Fruit fly (Drosophila melanogaster): Measurements from ENCODE around the gene Cyp12a5.

Gene Cyp12a5

dm6 chr3R:19132146-19132833, at the start of gene Cyp12a5:
TSS of gene Cyp12a5 (plus strand) at chr3R:19132648.
- TF ChIP-seq fru (GFP tag; optimal IDR thresholded peaks at IDR 0.05), result peak; percentile 24
- peak in 1 of 2 experiments; percentile 12 for TF ChIP-seq foxo (GFP tag; optimal IDR thresholded peaks at IDR 0.05)
- TF ChIP-seq GATAd (GFP tag; optimal IDR thresholded peaks at IDR 0.05), result no peak
- TF ChIP-seq N (GFP tag; optimal IDR thresholded peaks at IDR 0.05), result no peak
- peak; percentile 41 for TF ChIP-seq OdsH (GFP tag; optimal IDR thresholded peaks at IDR 0.05)
- TF ChIP-seq br (GFP tag; optimal IDR thresholded peaks at IDR 0.05), result no peak
- peak; percentile 29 for TF ChIP-seq h (GFP tag; optimal IDR thresholded peaks at IDR 0.05)

dm6 chr3R:19088962-19089597, 43.4 kb upstream of the Cyp12a5 start:
- no peak for TF ChIP-seq CG9705 (GFP tag; optimal IDR thresholded peaks at IDR 0.05)
- TF ChIP-seq usp (GFP tag; optimal IDR thresholded peaks at IDR 0.05), result no peak
- no peak for TF ChIP-seq Jra (GFP tag; optimal IDR thresholded peaks at IDR 0.05)
- TF ChIP-seq foxo (GFP tag; optimal IDR thresholded peaks at IDR 0.05), result no peak
- TF ChIP-seq rgr (GFP tag; optimal IDR thresholded peaks at IDR 0.05), result no peak
- no peak for TF ChIP-seq lola (GFP tag; optimal IDR thresholded peaks at IDR 0.05)
- TF ChIP-seq Vsx2 (GFP tag; optimal IDR thresholded peaks at IDR 0.05; ENCODE audit: partially characterized antibody), result no peak
- TF ChIP-seq br (GFP tag; optimal IDR thresholded peaks at IDR 0.05), result no peak
- TF ChIP-seq dsf (GFP tag; optimal IDR thresholded peaks at IDR 0.05; ENCODE audit: borderline replicate concordance), result no peak
- TF ChIP-seq CG32264 (GFP tag; optimal IDR thresholded peaks at IDR 0.05), result no peak
- no peak for TF ChIP-seq h (GFP tag; optimal IDR thresholded peaks at IDR 0.05)
- no peak for TF ChIP-seq sage (GFP tag; optimal IDR thresholded peaks at IDR 0.05)
- no peak for TF ChIP-seq jim (GFP tag; optimal IDR thresholded peaks at IDR 0.05)
- no peak for TF ChIP-seq Rel (GFP tag; optimal IDR thresholded peaks at IDR 0.05)
- TF ChIP-seq Rel (tag; optimal IDR thresholded peaks at IDR 0.05), result no peak
- no peak for TF ChIP-seq psq (GFP tag; optimal IDR thresholded peaks at IDR 0.05)

dm6 chr3R:19090983-19091748, 41.3 kb upstream of the Cyp12a5 start:
- TF ChIP-seq foxo (GFP tag; optimal IDR thresholded peaks at IDR 0.05) (no peak), Vsx2 (GFP tag; optimal IDR thresholded peaks at IDR 0.05; ENCODE audit: partially characterized antibody) (no peak), GATAd (GFP tag; optimal IDR thresholded peaks at IDR 0.05) (no peak), Abd-B (GFP tag; optimal IDR thresholded peaks at IDR 0.05) (no peak), pan (optimal IDR thresholded peaks at IDR 0.05) (no peak), rgr (GFP tag; optimal IDR thresholded peaks at IDR 0.05) (no peak), HLH106 (tag; optimal IDR thresholded peaks at IDR 0.05) (no peak), CG32264 (GFP tag; optimal IDR thresholded peaks at IDR 0.05) (no peak), Hnf4 (GFP tag; optimal IDR thresholded peaks at IDR 0.05) (no peak), Sp1 (GFP tag; optimal IDR thresholded peaks at IDR 0.05) (no peak), brk (GFP tag; optimal IDR thresholded peaks at IDR 0.05) (no peak), dmrt93B (GFP tag; optimal IDR thresholded peaks at IDR 0.05) (no peak), ey (GFP tag; optimal IDR thresholded peaks at IDR 0.05) (no peak), jim (GFP tag; optimal IDR thresholded peaks at IDR 0.05) (no peak), Rel (GFP tag; optimal IDR thresholded peaks at IDR 0.05) (no peak), Rel (tag; optimal IDR thresholded peaks at IDR 0.05) (no peak), usp (GFP tag; optimal IDR thresholded peaks at IDR 0.05) (no peak), Dfd (GFP tag; optimal IDR thresholded peaks at IDR 0.05) (no peak), Dif (GFP tag; optimal IDR thresholded peaks at IDR 0.05; ENCODE audit: partially characterized antibody) (no peak)

- TF ChIP-seq sv (GFP tag; optimal IDR thresholded peaks at IDR 0.05) (no peak), Rel (GFP tag; optimal IDR thresholded peaks at IDR 0.05) (no peak), Rel (tag; optimal IDR thresholded peaks at IDR 0.05) (no peak), usp (GFP tag; optimal IDR thresholded peaks at IDR 0.05) (no peak), ey (GFP tag; optimal IDR thresholded peaks at IDR 0.05) (no peak), dsf (GFP tag; optimal IDR thresholded peaks at IDR 0.05; ENCODE audit: borderline replicate concordance) (no peak), psq (GFP tag; optimal IDR thresholded peaks at IDR 0.05) (no peak), CrebA (GFP tag; optimal IDR thresholded peaks at IDR 0.05; ENCODE audit: borderline replicate concordance) (no peak), foxo (GFP tag; optimal IDR thresholded peaks at IDR 0.05) (no peak), rgr (GFP tag; optimal IDR thresholded peaks at IDR 0.05) (no peak), Dif (GFP tag; optimal IDR thresholded peaks at IDR 0.05; ENCODE audit: partially characterized antibody) (no peak), Hr83 (GFP tag; optimal IDR thresholded peaks at IDR 0.05; ENCODE audit: poor library complexity, severe bottlenecking) (no peak), lola (GFP tag; optimal IDR thresholded peaks at IDR 0.05) (no peak), CG32264 (GFP tag; optimal IDR thresholded peaks at IDR 0.05) (no peak)
Observed at dm6 chr3R:19091749-19092264, 40.6 kb upstream of the Cyp12a5 start.

Data from whole organism, wandering third instar larva.